Worm (Caenorhabditis elegans) whole organism, L3 larva: Measurements from ENCODE around the gene F20B6.4.

ENCODE experiments used
- R02D3.7 ChIP-seq: fragments of 150-350 bp; optimal IDR thresholded peaks from 2 replicates; lab custom pipeline; 2014; ENCODE audit warnings: missing biosample characterization, missing genetic modification characterization
- ZK546.5 ChIP-seq: sonication (generic microtip); optimal IDR thresholded peaks from 2 replicates; lab custom pipeline; 2017; ENCODE audit warnings: missing biosample characterization, missing genetic modification characterization
- aly-2 ChIP-seq: fragments of 150-350 bp; optimal IDR thresholded peaks from 2 replicates; lab custom pipeline; 2014; ENCODE audit warnings: missing biosample characterization, missing genetic modification characterization
- ama-1 ChIP-seq: fragments of 150-350 bp; optimal IDR thresholded peaks from 2 replicates; lab custom pipeline; 2018
- ceh-16 ChIP-seq: sonication (generic microtip); optimal IDR thresholded peaks from 2 replicates; lab custom pipeline; 2017; ENCODE audit warnings: missing biosample characterization, missing genetic modification characterization
- ceh-82 ChIP-seq: fragments of 150-350 bp; optimal IDR thresholded peaks from 2 replicates; lab custom pipeline; 2014; ENCODE audit warnings: missing biosample characterization, missing genetic modification characterization
- egl-5 ChIP-seq: fragments of 150-350 bp; optimal IDR thresholded peaks from 2 replicates; lab custom pipeline; 2017; ENCODE audit warnings: missing biosample characterization, missing genetic modification reagents, missing genetic modification characterization, inconsistent platforms
- elt-1 ChIP-seq: fragments of 150-350 bp; optimal IDR thresholded peaks from 2 replicates; lab custom pipeline; 2014; ENCODE audit warnings: missing biosample characterization, missing genetic modification characterization
- elt-2 ChIP-seq: sonication (generic microtip); optimal IDR thresholded peaks from 2 replicates; lab custom pipeline; 2016; ENCODE audit warnings: missing genetic modification reagents, mild to moderate bottlenecking, missing genetic modification characterization, missing compliant biosample characterization
- elt-3 ChIP-seq, 3 experiments: fragments of 150-350 bp in 1 of 3; sonication (generic microtip) in 2 of 3; optimal IDR thresholded peaks; 2 replicates in 2 of 3; 4 replicates in 1 of 3; lab custom pipeline; 2014 to 2017; ENCODE audit warnings: missing biosample characterization in 3 of 3, missing genetic modification characterization in 3 of 3
- eor-1 ChIP-seq, 2 experiments: fragments of 150-350 bp; optimal IDR thresholded peaks; 2 replicates each; lab custom pipeline; 2014 to 2018; ENCODE audit warnings: missing biosample characterization in 2 of 2, missing genetic modification characterization in 2 of 2
- fkh-10 ChIP-seq: sonication (generic microtip); optimal IDR thresholded peaks from 2 replicates; lab custom pipeline; 2017; ENCODE audit warnings: missing biosample characterization, missing genetic modification reagents, missing genetic modification characterization
- fkh-2 ChIP-seq: fragments of 150-350 bp; optimal IDR thresholded peaks from 2 replicates; lab custom pipeline; 2014; ENCODE audit warnings: missing biosample characterization, missing genetic modification reagents, missing genetic modification characterization
- fos-1 ChIP-seq: fragments of 150-350 bp; optimal IDR thresholded peaks from 2 replicates; lab custom pipeline; 2014; ENCODE audit warnings: missing biosample characterization, missing genetic modification characterization
- hmg-11 ChIP-seq: sonication (generic microtip); optimal IDR thresholded peaks from 2 replicates; lab custom pipeline; 2016; ENCODE audit warnings: missing genetic modification characterization, missing compliant biosample characterization
- lin-15B ChIP-seq: fragments of 150-350 bp; optimal IDR thresholded peaks from 2 replicates; lab custom pipeline; 2014; ENCODE audit warnings: missing biosample characterization, missing genetic modification characterization
- lin-39 ChIP-seq: fragments of 150-350 bp; optimal IDR thresholded peaks from 2 replicates; lab custom pipeline; 2018; ENCODE audit warnings: missing biosample characterization, missing genetic modification reagents, missing genetic modification characterization
- mdl-1 ChIP-seq: fragments of 150-350 bp; optimal IDR thresholded peaks from 2 replicates; lab custom pipeline; 2014; ENCODE audit warnings: missing biosample characterization, missing genetic modification characterization
- nfya-1 ChIP-seq: sonication (generic microtip); optimal IDR thresholded peaks from 2 replicates; lab custom pipeline; 2017; ENCODE audit warnings: missing genetic modification characterization, mild to moderate bottlenecking, missing compliant biosample characterization, antibody characterized with exemption, moderate library complexity; ENCODE audit not compliant: insufficient read depth
- nhr-11 ChIP-seq: fragments of 150-350 bp; optimal IDR thresholded peaks from 2 replicates; lab custom pipeline; 2014; ENCODE audit warnings: missing biosample characterization, missing genetic modification characterization
- nhr-12 ChIP-seq: fragments of 150-350 bp; optimal IDR thresholded peaks from 2 replicates; lab custom pipeline; 2014; ENCODE audit warnings: missing biosample characterization, missing genetic modification characterization
- nhr-237 ChIP-seq: fragments of 150-350 bp; optimal IDR thresholded peaks from 2 replicates; lab custom pipeline; 2014; ENCODE audit warnings: missing biosample characterization, missing genetic modification characterization
- nhr-28 ChIP-seq: fragments of 150-350 bp; optimal IDR thresholded peaks from 2 replicates; lab custom pipeline; 2014; ENCODE audit warnings: missing biosample characterization, missing genetic modification characterization
- nhr-43 ChIP-seq: sonication (generic microtip); optimal IDR thresholded peaks from 2 replicates; lab custom pipeline; 2016; ENCODE audit warnings: mild to moderate bottlenecking, missing genetic modification characterization, missing compliant biosample characterization; ENCODE audit not compliant: poor library complexity, severe bottlenecking
- nhr-67 ChIP-seq: fragments of 150-350 bp; optimal IDR thresholded peaks from 2 replicates; lab custom pipeline; 2014; ENCODE audit warnings: missing biosample characterization, missing genetic modification characterization
- nhr-76 ChIP-seq: fragments of 150-350 bp; sonication (generic microtip); optimal IDR thresholded peaks from 5 replicates; lab custom pipeline; 2014; ENCODE audit warnings: missing biosample characterization, missing genetic modification characterization
- pha-4 ChIP-seq: fragments of 150-350 bp; optimal IDR thresholded peaks from 2 replicates; lab custom pipeline; 2014; ENCODE audit warnings: missing biosample characterization, missing genetic modification reagents, missing genetic modification characterization
- pqm-1 ChIP-seq: fragments of 150-350 bp; optimal IDR thresholded peaks from 2 replicates; lab custom pipeline; 2017; ENCODE audit warnings: missing biosample characterization, missing genetic modification characterization, inconsistent platforms
- sea-2 ChIP-seq: fragments of 150-350 bp; sonication (generic microtip); optimal IDR thresholded peaks from 4 replicates; lab custom pipeline; 2014; ENCODE audit warnings: missing biosample characterization, missing genetic modification reagents, missing genetic modification characterization
- unc-39 ChIP-seq: sonication (generic microtip); optimal IDR thresholded peaks from 4 replicates; lab custom pipeline; 2017; ENCODE audit warnings: missing biosample characterization, missing genetic modification characterization
- unc-62 ChIP-seq: fragments of 150-350 bp; sonication (generic microtip); optimal IDR thresholded peaks from 4 replicates; lab custom pipeline; 2014; ENCODE audit warnings: missing biosample characterization, missing genetic modification reagents, missing genetic modification characterization
- ztf-4 ChIP-seq: fragments of 150-350 bp; optimal IDR thresholded peaks from 2 replicates; lab custom pipeline; 2014; ENCODE audit warnings: missing biosample characterization, missing genetic modification characterization

Gene F20B6.4

DNA sequence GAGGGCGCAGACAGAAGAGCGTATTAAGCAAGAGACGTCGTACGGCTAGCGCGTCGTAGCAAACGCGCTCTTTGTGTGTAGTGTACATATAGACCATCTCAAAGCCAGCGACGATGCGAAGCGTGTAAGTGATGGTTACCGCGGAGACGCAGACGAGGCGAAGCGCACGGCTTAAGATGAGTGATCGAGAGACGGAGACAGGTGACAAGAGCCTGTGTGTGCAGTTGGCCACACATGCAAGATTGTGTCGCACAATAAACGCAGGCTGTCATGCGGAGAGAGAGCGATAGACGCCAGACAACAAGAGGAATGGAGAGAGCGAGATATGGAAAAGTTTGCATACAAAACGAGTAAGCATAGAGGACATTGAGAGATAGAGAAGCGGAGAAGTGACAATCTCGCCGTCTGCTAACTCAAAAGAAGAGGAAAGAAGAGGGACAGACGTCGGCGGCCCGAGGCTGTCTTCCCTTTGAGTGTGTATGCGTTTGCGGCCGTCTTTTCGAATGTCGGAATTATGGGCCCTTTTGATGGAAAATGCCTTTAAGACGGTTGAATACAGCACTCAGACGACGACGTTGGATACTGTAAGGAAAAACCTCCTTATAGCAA lies 26.6 kb upstream of the F20B6.4 start (continued):
- TF ChIP-seq elt-2 (tag; lab: Kevin White, UChicago) (peak; percentile 66), nhr-237 (tag; lab: Kevin White, UChicago) (no peak), sea-2 (GFP tag; lab: Kevin White, UChicago) (no peak), mdl-1 (tag; lab: Kevin White, UChicago) (peak; percentile 47), elt-1 (tag; lab: Kevin White, UChicago) (peak; percentile 32), fkh-10 (GFP tag; lab: Kevin White, UChicago) (no peak), pqm-1 (peak; percentile 5), R02D3.7 (tag; lab: Kevin White, UChicago) (peak; percentile 51), nhr-43 (tag; lab: Kevin White, UChicago) (peak; percentile 70), nhr-76 (tag; lab: Kevin White, UChicago) (no peak), unc-39 (tag; lab: Kevin White, UChicago) (no peak), eor-1 (tag; optimal IDR thresholded peaks at IDR 0.05; lab: Kevin White, UChicago) (no peak), aly-2 (tag; lab: Kevin White, UChicago) (peak; percentile 54), lin-39 (tag; lab: Kevin White, UChicago) (no peak), elt-3 (tag; optimal IDR thresholded peaks at IDR 0.05; lab: Kevin White, UChicago) (no peak), fos-1 (tag; lab: Kevin White, UChicago) (no peak), ceh-16 (tag; lab: Kevin White, UChicago) (no peak), ceh-82 (peak; percentile 54), fkh-2 (tag; lab: Kevin White, UChicago) (no peak), ama-1 (lab: Kevin White, UChicago) (peak; percentile 62), ZK546.5 (no peak), nhr-28 (tag; lab: Kevin White, UChicago) (no peak)

DNA sequence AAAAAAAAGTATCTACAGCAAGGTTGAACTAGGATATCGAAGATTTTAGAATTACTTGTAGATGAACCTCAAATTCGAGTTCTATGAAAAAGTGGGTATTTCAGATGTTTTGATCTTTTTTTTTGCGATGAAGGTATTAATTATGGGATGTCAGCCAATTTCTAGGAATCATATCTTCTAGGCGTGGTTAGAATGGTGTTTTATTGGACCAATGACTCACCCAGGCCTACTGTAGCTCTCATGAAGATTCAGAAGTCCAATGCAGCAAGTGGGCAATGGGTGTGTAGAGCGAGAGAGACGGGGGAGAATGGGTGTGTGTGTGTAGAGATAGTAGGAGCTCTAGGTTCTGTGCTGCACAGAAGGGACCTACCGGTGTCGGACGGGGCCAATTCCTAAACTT lies 25.9 kb upstream of the F20B6.4 start:
- TF ChIP-seq nhr-237 (tag; lab: Kevin White, UChicago), result no peak
- no peak for TF ChIP-seq nhr-12 (tag; lab: Kevin White, UChicago)
- TF ChIP-seq lin-15B (tag; lab: Kevin White, UChicago), result peak; percentile 23
- TF ChIP-seq ceh-16 (tag; lab: Kevin White, UChicago), result no peak
- no peak for TF ChIP-seq pha-4
- TF ChIP-seq nfya-1, result peak; percentile 94

DNA sequence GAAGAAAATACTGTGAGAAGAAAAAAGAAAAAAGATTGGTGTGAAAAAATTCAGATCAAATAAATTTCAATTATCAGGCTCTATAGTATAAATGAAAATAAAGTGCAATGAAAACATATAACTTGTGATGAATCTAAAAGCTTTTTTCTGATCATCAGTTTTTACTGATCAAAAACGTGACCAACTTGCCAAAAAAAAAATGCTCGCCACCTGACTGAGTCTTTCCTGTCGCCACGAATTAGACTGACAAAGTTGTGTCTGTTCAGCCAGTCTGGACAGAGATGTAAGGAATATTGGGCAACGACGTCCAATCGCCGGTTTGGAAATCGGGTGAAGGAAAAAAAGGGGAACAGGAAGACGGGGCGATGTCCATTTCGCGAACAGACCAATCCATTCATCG lies 23.2 kb upstream of the F20B6.4 start:
- TF ChIP-seq unc-39 (tag; lab: Kevin White, UChicago) (no peak), nhr-76 (tag; lab: Kevin White, UChicago) (no peak), R02D3.7 (tag; lab: Kevin White, UChicago) (no peak), nfya-1 (peak; percentile 20)

DNA sequence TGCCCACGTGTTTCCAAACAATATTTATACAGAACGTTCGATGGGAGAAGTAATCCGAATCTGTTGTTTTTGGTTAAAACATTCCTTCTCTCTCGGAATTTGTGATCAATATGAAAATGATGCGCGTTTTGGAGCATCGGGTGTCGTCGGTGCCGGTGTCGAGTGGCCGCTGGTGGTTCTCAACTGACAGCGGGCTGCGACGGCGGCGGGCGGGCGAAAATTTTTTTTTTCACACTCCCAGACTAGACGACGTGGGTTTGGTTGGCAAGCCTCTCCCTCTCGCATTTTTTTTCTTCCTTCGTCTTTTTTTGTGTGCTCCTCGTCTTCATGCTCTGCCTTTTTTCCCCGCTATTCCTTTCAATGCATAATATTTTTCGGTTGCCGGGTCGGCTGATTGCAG lies 21.8 kb upstream of the F20B6.4 start, which contains the start of gene W01H2.2:
Gene W01H2.2, minus strand, starts transcription at position 285 of the 400 bp plus-strand sequence.
- TF ChIP-seq elt-1 (tag; lab: Kevin White, UChicago), result no peak
- TF ChIP-seq hmg-11 (tag; lab: Kevin White, UChicago), result peak; percentile 41

DNA sequence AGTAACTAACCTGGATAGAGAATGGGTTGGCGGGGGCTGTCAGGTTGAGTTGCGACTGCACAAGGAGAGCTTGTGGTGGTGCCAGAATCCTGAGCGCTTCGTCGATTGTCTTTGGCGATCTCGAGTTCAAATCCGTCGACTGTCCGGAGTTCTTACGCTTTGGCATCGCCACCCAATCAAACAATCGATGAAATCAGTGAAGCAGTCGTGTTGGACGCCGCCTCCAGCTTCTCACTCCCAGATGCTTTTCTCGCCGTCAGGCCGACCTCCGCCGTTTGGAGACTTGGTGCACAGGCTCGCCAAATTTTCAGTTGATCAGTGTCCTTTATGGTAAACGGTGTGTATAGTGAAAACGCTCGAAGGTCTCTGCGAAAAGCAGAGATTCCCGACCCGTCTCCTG lies 20.6 kb upstream of the F20B6.4 start, which contains the start of the genes F20B6.10 and hpk-1:
Gene F20B6.10, minus strand, starts transcription at position 303 of the 400 bp plus-strand sequence.
Gene hpk-1, minus strand, starts transcription at position 397 of the 400 bp plus-strand sequence.
- TF ChIP-seq egl-5, result no peak
- TF ChIP-seq unc-62 (GFP tag; lab: Kevin White, UChicago), result no peak
- TF ChIP-seq nhr-11, result no peak
- no peak for TF ChIP-seq R02D3.7 (tag; lab: Kevin White, UChicago)
- TF ChIP-seq ZK546.5, result no peak
- TF ChIP-seq aly-2 (tag; lab: Kevin White, UChicago), result no peak
- no peak for TF ChIP-seq nhr-67
- no peak for TF ChIP-seq ztf-4 (tag; lab: Kevin White, UChicago)
- no peak for TF ChIP-seq elt-1 (tag; lab: Kevin White, UChicago)
